Worm (Caenorhabditis elegans): ENCODE measurements around the gene C17C3.6.

The C17C3.6 gene

ce11 chrII:5515542-5515941 is 34.3 kb upstream of the C17C3.6 start, which contains the start of gene ZK177.3:
Gene ZK177.3, plus strand, starts transcription at chrII:5515842.
- TF ChIP-seq pqm-1 (tag; optimal IDR thresholded peaks at IDR 0.05): peak; percentile 40
- no peak for TF ChIP-seq ceh-32 (tag; optimal IDR thresholded peaks at IDR 0.05; ENCODE audit: poor library complexity)

ce11 chrII:5517643-5518042 is 32.2 kb upstream of the C17C3.6 start, which contains the start of gene ZK177.9:
Gene ZK177.9, minus strand, starts transcription at chrII:5517743.
- TF ChIP-seq spr-3 (GFP tag; optimal IDR thresholded peaks at IDR 0.05): no peak
- TF ChIP-seq jun-1 (tag; optimal IDR thresholded peaks at IDR 0.05): no peak
- TF ChIP-seq unc-130 (GFP tag; optimal IDR thresholded peaks at IDR 0.05): no peak
- TF ChIP-seq T20F7.1 (GFP tag; optimal IDR thresholded peaks at IDR 0.05): no peak
- no peak for TF ChIP-seq lsy-2 (tag; optimal IDR thresholded peaks at IDR 0.05)
- TF ChIP-seq ceh-20 (GFP tag; IDR thresholded peaks at IDR 0.05): no peak
- no peak for TF ChIP-seq vab-7 (GFP tag; IDR thresholded peaks at IDR 0.05)
- TF ChIP-seq egl-43 (GFP tag; IDR thresholded peaks at IDR 0.05): no peak
- TF ChIP-seq skn-1 (tag; optimal IDR thresholded peaks at IDR 0.05): no peak
- TF ChIP-seq daf-8 (GFP tag; IDR thresholded peaks at IDR 0.05): no peak
- TF ChIP-seq ceh-44 (GFP tag; IDR thresholded peaks at IDR 0.05): no peak
- TF ChIP-seq zag-1 (tag; optimal IDR thresholded peaks at IDR 0.05): no peak

- no peak for TF ChIP-seq lim-7 (GFP tag; IDR thresholded peaks at IDR 0.05)
- no peak for TF ChIP-seq F49E8.2 (tag; optimal IDR thresholded peaks at IDR 0.05; ENCODE audit: borderline replicate concordance)
- TF ChIP-seq skn-1 (tag; optimal IDR thresholded peaks at IDR 0.05): no peak
- TF ChIP-seq hlh-30 (tag; optimal IDR thresholded peaks at IDR 0.05; ENCODE audit: insufficient read depth): no peak
- TF ChIP-seq snpc-1.2 (GFP tag; IDR thresholded peaks at IDR 0.05): no peak
- TF ChIP-seq hlh-11 (tag; optimal IDR thresholded peaks at IDR 0.05): no peak
- no peak for TF ChIP-seq zip-2 (tag; optimal IDR thresholded peaks at IDR 0.05)
- no peak for TF ChIP-seq dve-1 (tag; optimal IDR thresholded peaks at IDR 0.05; ENCODE audit: insufficient read depth)
- TF ChIP-seq ceh-32 (tag; optimal IDR thresholded peaks at IDR 0.05; ENCODE audit: poor library complexity): no peak
- no peak for TF ChIP-seq tra-1 (GFP tag; IDR thresholded peaks at IDR 0.05)
- TF ChIP-seq F10B5.3 (tag; optimal IDR thresholded peaks at IDR 0.05): no peak
- TF ChIP-seq nhr-76 (tag; optimal IDR thresholded peaks at IDR 0.05): no peak
- no peak for TF ChIP-seq Y5F2A.4 (GFP tag; optimal IDR thresholded peaks at IDR 0.05)
- no peak for TF ChIP-seq nhr-41 (GFP tag; IDR thresholded peaks at IDR 0.05)
- TF ChIP-seq zfp-3 (GFP tag; conservative IDR thresholded peaks at IDR 0.05): no peak
- no peak for TF ChIP-seq daf-19 (GFP tag; conservative IDR thresholded peaks at IDR 0.05)
- TF ChIP-seq nhr-6 (tag; optimal IDR thresholded peaks at IDR 0.05): no peak
These were observed 31.8 kb upstream of the C17C3.6 start for ce11 chrII:5518055-5518454.

ce11 chrII:5518910-5519309 is 30.9 kb upstream of the C17C3.6 start, which contains the start of gene ZK177.2:
Gene ZK177.2, plus strand, starts transcription at chrII:5519210.
- TF ChIP-seq F37D6.2 (tag; optimal IDR thresholded peaks at IDR 0.05) (no peak), R02D3.7 (tag; optimal IDR thresholded peaks at IDR 0.05) (no peak), T20F7.1 (GFP tag; optimal IDR thresholded peaks at IDR 0.05) (no peak), attf-4 (tag; optimal IDR thresholded peaks at IDR 0.05) (no peak), Y5F2A.4 (GFP tag; optimal IDR thresholded peaks at IDR 0.05) (no peak), nhr-237 (tag; optimal IDR thresholded peaks at IDR 0.05) (no peak)

- TF ChIP-seq zfp-3 (GFP tag; conservative IDR thresholded peaks at IDR 0.05): no peak
- TF ChIP-seq ztf-7 (tag; optimal IDR thresholded peaks at IDR 0.05): no peak
- no peak for TF ChIP-seq F49E8.2 (tag; optimal IDR thresholded peaks at IDR 0.05; ENCODE audit: borderline replicate concordance)
- no peak for TF ChIP-seq nhr-11 (tag; optimal IDR thresholded peaks at IDR 0.05)
- TF ChIP-seq vab-7 (GFP tag; IDR thresholded peaks at IDR 0.05): no peak
- no peak for TF ChIP-seq dmd-8 (GFP tag; IDR thresholded peaks at IDR 0.05)
- no peak for TF ChIP-seq cey-2 (tag; optimal IDR thresholded peaks at IDR 0.05; ENCODE audit: borderline replicate concordance, insufficient read depth)
- TF ChIP-seq unc-130 (GFP tag; optimal IDR thresholded peaks at IDR 0.05): no peak
- TF ChIP-seq sdz-12 (GFP tag; optimal IDR thresholded peaks at IDR 0.05): no peak
- no peak for TF ChIP-seq mxl-2 (GFP tag; conservative IDR thresholded peaks at IDR 0.05)
- no peak for TF ChIP-seq ctbp-1 (GFP tag; IDR thresholded peaks at IDR 0.05)
- TF ChIP-seq lin-15B (tag; optimal IDR thresholded peaks at IDR 0.05): no peak
- no peak for TF ChIP-seq ceh-62 (tag; optimal IDR thresholded peaks at IDR 0.05)
- no peak for TF ChIP-seq daf-12 (tag; optimal IDR thresholded peaks at IDR 0.05)
- TF ChIP-seq tra-1 (GFP tag; IDR thresholded peaks at IDR 0.05): no peak
- TF ChIP-seq Y105C5A.15 (GFP tag; IDR thresholded peaks at IDR 0.05): no peak
- TF ChIP-seq skn-1 (tag; optimal IDR thresholded peaks at IDR 0.05): no peak
- no peak for TF ChIP-seq nhr-6 (tag; optimal IDR thresholded peaks at IDR 0.05)
- no peak for TF ChIP-seq snpc-4 (tag; optimal IDR thresholded peaks at IDR 0.05)
These were observed 28.4 kb upstream of the C17C3.6 start, which contains the start of gene ZK177.12 for ce11 chrII:5521411-5521810. Gene ZK177.12, plus strand, starts transcription at chrII:5521711.

Data from whole organism, L4 larva.